Worm (Caenorhabditis elegans): ENCODE data around the gene nit-1.
A peak's percentile ranks its signal among the peaks of the same experiment; 100 is the strongest.

nit-1 gene

ce11 chrIII:3952058-3952457, 30.1 kb downstream of the nit-1 start (continued):
- TF ChIP-seq nhr-71 (tag; optimal IDR thresholded peaks at IDR 0.05) (no peak), efl-3 (GFP tag; optimal IDR thresholded peaks at IDR 0.05) (no peak), ceh-82 (tag; optimal IDR thresholded peaks at IDR 0.05) (no peak), mep-1 (tag; optimal IDR thresholded peaks at IDR 0.05) (peak; percentile 12), ceh-88 (GFP tag; IDR thresholded peaks at IDR 0.05) (no peak), unc-130 (tag; optimal IDR thresholded peaks at IDR 0.05) (peak; percentile 64), hlh-17 (GFP tag; optimal IDR thresholded peaks at IDR 0.05; ENCODE audit: borderline replicate concordance) (no peak), nhr-237 (tag; optimal IDR thresholded peaks at IDR 0.05) (no peak), snu-23 (GFP tag; optimal IDR thresholded peaks at IDR 0.05) (peak; percentile 11), irx-1 (tag; optimal IDR thresholded peaks at IDR 0.05) (no peak), nhr-47 (tag; optimal IDR thresholded peaks at IDR 0.05) (no peak), aly-2 (tag; optimal IDR thresholded peaks at IDR 0.05) (no peak), unc-30 (tag; optimal IDR thresholded peaks at IDR 0.05) (no peak), ztf-11 (tag; optimal IDR thresholded peaks at IDR 0.05) (no peak), pax-3 (tag; optimal IDR thresholded peaks at IDR 0.05) (no peak), ets-5 (GFP tag; IDR thresholded peaks at IDR 0.05) (no peak), fos-1 (tag; optimal IDR thresholded peaks at IDR 0.05) (no peak), dsc-1 (tag; optimal IDR thresholded peaks at IDR 0.05) (no peak), aha-1 (tag; optimal IDR thresholded peaks at IDR 0.05) (no peak), ztf-4 (tag; optimal IDR thresholded peaks at IDR 0.05) (no peak), egl-13 (tag; optimal IDR thresholded peaks at IDR 0.05) (no peak), isw-1 (GFP tag; IDR thresholded peaks at IDR 0.05) (no peak), pqm-1 (tag; optimal IDR thresholded peaks at IDR 0.05) (no peak), blmp-1 (tag; optimal IDR thresholded peaks at IDR 0.05) (peak; percentile 91), lir-3 (tag; optimal IDR thresholded peaks at IDR 0.05; ENCODE audit: poor library complexity) (no peak), ceh-8 (GFP tag; optimal IDR thresholded peaks at IDR 0.05) (no peak), tbx-2 (tag; optimal IDR thresholded peaks at IDR 0.05) (no peak), Y116A8C.19 (tag; optimal IDR thresholded peaks at IDR 0.05; ENCODE audit: borderline replicate concordance) (no peak), C34B4.2 (tag; optimal IDR thresholded peaks at IDR 0.05) (no peak), nhr-85 (tag) (no peak), ama-1 (optimal IDR thresholded peaks at IDR 0.05) (no peak), rnt-1 (tag; optimal IDR thresholded peaks at IDR 0.05) (no peak), nhr-77 (tag; optimal IDR thresholded peaks at IDR 0.05) (no peak), fkh-4 (tag; optimal IDR thresholded peaks at IDR 0.05; ENCODE audit: borderline replicate concordance) (no peak), C16A3.4 (tag; optimal IDR thresholded peaks at IDR 0.05) (peak; percentile 28), mab-9 (GFP tag; IDR thresholded peaks at IDR 0.05) (no peak), elt-3 (tag; optimal IDR thresholded peaks at IDR 0.05) (peak in 1 of 6 experiments; percentile 33), nhr-28 (tag; optimal IDR thresholded peaks at IDR 0.05) (no peak), lin-39 (tag; optimal IDR thresholded peaks at IDR 0.05) (no peak), lin-15B (tag; optimal IDR thresholded peaks at IDR 0.05) (no peak), nhr-76 (tag; optimal IDR thresholded peaks at IDR 0.05) (no peak)

ce11 chrIII:3953235-3953634, 31.2 kb downstream of the nit-1 start:
- TF ChIP-seq xbp-1 (tag; optimal IDR thresholded peaks at IDR 0.05) = no peak
- TF ChIP-seq sptf-1 (tag; optimal IDR thresholded peaks at IDR 0.05) = no peak
- peak in 1 of 3 experiments; percentile 48 for TF ChIP-seq ceh-82 (tag; optimal IDR thresholded peaks at IDR 0.05)
- peak; percentile 74 for TF ChIP-seq mep-1 (tag; optimal IDR thresholded peaks at IDR 0.05)
- TF ChIP-seq snpc-4 (tag; optimal IDR thresholded peaks at IDR 0.05) = peak; percentile 18
- TF ChIP-seq vab-15 (tag; optimal IDR thresholded peaks at IDR 0.05) = peak; percentile 36
- TF ChIP-seq nhr-47 (tag; optimal IDR thresholded peaks at IDR 0.05) = peak; percentile 49
- TF ChIP-seq skn-1 (tag; optimal IDR thresholded peaks at IDR 0.05) = no peak
- TF ChIP-seq tbx-2 (tag; optimal IDR thresholded peaks at IDR 0.05) = peak; percentile 39
- no peak for TF ChIP-seq lin-39 (tag; optimal IDR thresholded peaks at IDR 0.05)
- TF ChIP-seq hpl-2 (GFP tag; optimal IDR thresholded peaks at IDR 0.05) = no peak
- no peak for TF ChIP-seq nhr-28 (tag; optimal IDR thresholded peaks at IDR 0.05)
- peak in 1 of 6 experiments; percentile 41 for TF ChIP-seq elt-3 (tag; optimal IDR thresholded peaks at IDR 0.05)
- TF ChIP-seq nhr-19 (GFP tag; conservative IDR thresholded peaks at IDR 0.05) = peak; percentile 40
- TF ChIP-seq dsc-1 (tag; optimal IDR thresholded peaks at IDR 0.05) = peak; percentile 38
- peak; percentile 34 to 62 for TF ChIP-seq lsy-2 (tag; optimal IDR thresholded peaks at IDR 0.05)
- TF ChIP-seq nhr-12 (tag; optimal IDR thresholded peaks at IDR 0.05) = no peak
- TF ChIP-seq ztf-4 (tag; optimal IDR thresholded peaks at IDR 0.05) = peak; percentile 55
- TF ChIP-seq snu-23 (GFP tag; optimal IDR thresholded peaks at IDR 0.05) = peak; percentile 61
- TF ChIP-seq isw-1 (GFP tag; IDR thresholded peaks at IDR 0.05) = no peak; the same call in 1 of the 2 replicates
- TF ChIP-seq egl-27 (tag; optimal IDR thresholded peaks at IDR 0.05) = no peak
- peak; percentile 4 for TF ChIP-seq irx-1 (tag; optimal IDR thresholded peaks at IDR 0.05)
- TF ChIP-seq efl-1 (optimal IDR thresholded peaks at IDR 0.05) = peak; percentile 40 to 69
- peak in 1 of 2 experiments; percentile 94 for TF ChIP-seq efl-1 (GFP tag; optimal IDR thresholded peaks at IDR 0.05 in 1 of 2)
- no peak for TF ChIP-seq nhr-76 (tag; optimal IDR thresholded peaks at IDR 0.05)
- TF ChIP-seq nhr-20 (tag; optimal IDR thresholded peaks at IDR 0.05) = peak; percentile 74
